Fruit fly (Drosophila melanogaster) whole organism, prepupa: ENCODE data around the gene Acbp3.
A peak's percentile ranks its signal among the peaks of the same experiment; 100 is the strongest.

Source experiments
- CG10631 ChIP-seq: fragments of 200-800 bp; sonication (Bioruptor generic); optimal IDR thresholded peaks from 2 replicates; lab custom pipeline; 2016; ENCODE audit warnings: missing biosample characterization, missing genetic modification characterization
- CG10669 ChIP-seq: fragments of 200-800 bp; sonication (Bioruptor generic); optimal IDR thresholded peaks from 3 replicates; lab custom pipeline; 2018; ENCODE audit warnings: missing biosample characterization, mild to moderate bottlenecking, missing genetic modification characterization, moderate library complexity
- CG11294 ChIP-seq: fragments of 200-800 bp; sonication (Bioruptor generic); IDR thresholded peaks from 2 replicates; pipeline ENCODE4 v1.3.6; 2022; ENCODE audit warnings: missing biosample characterization, missing genetic modification characterization
- CG11762 ChIP-seq: fragments of 200-800 bp; sonication (Bioruptor generic); optimal IDR thresholded peaks from 3 replicates; lab custom pipeline; 2016; ENCODE audit warnings: missing biosample characterization, missing genetic modification characterization; ENCODE audit not compliant: insufficient read depth
- CG11902 ChIP-seq: fragments of 200-800 bp; sonication (Bioruptor generic); optimal IDR thresholded peaks from 3 replicates; lab custom pipeline; 2016; ENCODE audit warnings: missing biosample characterization, missing genetic modification characterization
- CG15336 ChIP-seq: fragments of 200-800 bp; sonication (Bioruptor generic); IDR thresholded peaks from 2 replicates; pipeline ENCODE4 v1.3.6; 2022; ENCODE audit warnings: missing biosample characterization, missing genetic modification characterization
- CG1621 ChIP-seq: fragments of 200-800 bp; sonication (Bioruptor generic); optimal IDR thresholded peaks from 3 replicates; lab custom pipeline; 2018; ENCODE audit warnings: missing biosample characterization, mild to moderate bottlenecking, missing genetic modification characterization
- CG16779 ChIP-seq: fragments of 200-800 bp; sonication (Bioruptor generic); optimal IDR thresholded peaks from 3 replicates; lab custom pipeline; 2017; ENCODE audit warnings: missing biosample characterization, mild to moderate bottlenecking, missing genetic modification characterization
- CG3032 ChIP-seq: fragments of 200-800 bp; optimal IDR thresholded peaks from 2 replicates; lab custom pipeline; 2019; ENCODE audit warnings: missing biosample characterization, mild to moderate bottlenecking, missing genetic modification characterization, moderate library complexity
- CG31627 ChIP-seq: fragments of 200-800 bp; sonication (Bioruptor generic); optimal IDR thresholded peaks from 3 replicates; lab custom pipeline; 2016; ENCODE audit warnings: missing biosample characterization, missing genetic modification characterization
- CG32006 ChIP-seq: fragments of 200-800 bp; sonication (Bioruptor generic); optimal IDR thresholded peaks from 3 replicates; lab custom pipeline; 2017; ENCODE audit warnings: missing biosample characterization, mild to moderate bottlenecking, missing genetic modification characterization
- CG34406 ChIP-seq: fragments of 200-800 bp; sonication (Bioruptor generic); optimal IDR thresholded peaks from 3 replicates; lab custom pipeline; 2016; ENCODE audit warnings: missing biosample characterization, missing genetic modification characterization
- CG3919 ChIP-seq: fragments of 200-800 bp; sonication (Bioruptor generic); optimal IDR thresholded peaks from 3 replicates; lab custom pipeline; 2016; ENCODE audit warnings: missing biosample characterization, missing genetic modification characterization
- CG4318 ChIP-seq: fragments of 200-800 bp; sonication (Bioruptor generic); optimal IDR thresholded peaks from 3 replicates; lab custom pipeline; 2017; ENCODE audit warnings: missing biosample characterization, mild to moderate bottlenecking, missing genetic modification characterization
- CG6163 ChIP-seq: fragments of 200-800 bp; sonication (Bioruptor generic); IDR thresholded peaks from 3 replicates; pipeline ENCODE4 v1.3.6; 2022; ENCODE audit warnings: missing biosample characterization, missing genetic modification characterization
- CG6276 ChIP-seq: fragments of 200-800 bp; sonication (Bioruptor generic); optimal IDR thresholded peaks from 2 replicates; lab custom pipeline; 2017; ENCODE audit warnings: missing biosample characterization, mild to moderate bottlenecking, missing genetic modification characterization
- CG6792 ChIP-seq: fragments of 200-800 bp; sonication (Bioruptor generic); optimal IDR thresholded peaks from 3 replicates; lab custom pipeline; 2016; ENCODE audit warnings: missing biosample characterization, missing genetic modification characterization
- CG6808 ChIP-seq: fragments of 200-800 bp; sonication (Bioruptor generic); optimal IDR thresholded peaks from 3 replicates; lab custom pipeline; 2017; ENCODE audit warnings: missing biosample characterization, missing genetic modification characterization, mild to moderate bottlenecking, moderate library complexity, missing genetic modification reagents
- CG6854 ChIP-seq: fragments of 200-800 bp; sonication (Bioruptor generic); optimal IDR thresholded peaks from 2 replicates; lab custom pipeline; 2017; ENCODE audit warnings: missing biosample characterization, mild to moderate bottlenecking, missing genetic modification characterization
- CG8119 ChIP-seq: fragments of 200-800 bp; sonication (Bioruptor generic); IDR thresholded peaks from 3 replicates; pipeline ENCODE4 v1.3.6; 2022; ENCODE audit warnings: missing biosample characterization, missing genetic modification characterization
- CG8319 ChIP-seq: fragments of 200-800 bp; sonication (Bioruptor generic); optimal IDR thresholded peaks from 3 replicates; lab custom pipeline; 2016; ENCODE audit warnings: missing biosample characterization, missing genetic modification characterization
- Eip78C ChIP-seq: fragments of 200-800 bp; sonication (Bioruptor generic); peaks from one replicate; lab custom pipeline; 2016; ENCODE audit warnings: missing biosample characterization, missing genetic modification characterization
- Eip93F ChIP-seq: fragments of 200-800 bp; sonication (Bioruptor generic); optimal IDR thresholded peaks from 2 replicates; lab custom pipeline; 2016; ENCODE audit warnings: missing biosample characterization, mild to moderate bottlenecking, missing genetic modification characterization
- Gug ChIP-seq: fragments of 200-800 bp; sonication (Bioruptor generic); IDR thresholded peaks from 2 replicates; pipeline ENCODE4 v1.3.6; 2022; ENCODE audit warnings: missing biosample characterization, missing genetic modification characterization
- Hr38 ChIP-seq: sonication (Bioruptor generic); optimal IDR thresholded peaks from 2 replicates; lab custom pipeline; 2016; ENCODE audit warnings: missing biosample characterization, missing genetic modification characterization
- Hr39 ChIP-seq: fragments of 200-800 bp; sonication (Bioruptor generic); optimal IDR thresholded peaks from 2 replicates; lab custom pipeline; 2016; ENCODE audit warnings: missing biosample characterization, missing genetic modification characterization
- Hr4 ChIP-seq: fragments of 200-800 bp; sonication (Bioruptor generic); optimal IDR thresholded peaks from 3 replicates; lab custom pipeline; 2016; ENCODE audit warnings: missing biosample characterization, missing genetic modification characterization
- Lpt ChIP-seq: fragments of 200-800 bp; sonication (Bioruptor generic); optimal IDR thresholded peaks from 3 replicates; lab custom pipeline; 2016; ENCODE audit warnings: missing biosample characterization, missing genetic modification characterization
- Met ChIP-seq: fragments of 200-800 bp; sonication (Bioruptor generic); optimal IDR thresholded peaks from 3 replicates; lab custom pipeline; 2016; ENCODE audit warnings: missing biosample characterization, missing genetic modification characterization
- Smox ChIP-seq: fragments of 200-800 bp; sonication (Bioruptor generic); optimal IDR thresholded peaks from 3 replicates; lab custom pipeline; 2016; ENCODE audit warnings: missing biosample characterization, missing genetic modification characterization
- Sox102F ChIP-seq: fragments of 200-800 bp; sonication (Bioruptor generic); optimal IDR thresholded peaks from 2 replicates; lab custom pipeline; 2016; ENCODE audit warnings: missing biosample characterization, mild to moderate bottlenecking, missing genetic modification characterization
- Sox14 ChIP-seq: fragments of 200-800 bp; sonication (Bioruptor generic); optimal IDR thresholded peaks from 3 replicates; lab custom pipeline; 2016; ENCODE audit warnings: missing biosample characterization, missing genetic modification characterization
- Sox15 ChIP-seq: fragments of 200-800 bp; sonication (Bioruptor generic); optimal IDR thresholded peaks from 3 replicates; lab custom pipeline; 2016; ENCODE audit warnings: missing biosample characterization, missing genetic modification characterization
- acj6 ChIP-seq: fragments of 200-800 bp; sonication (Bioruptor generic); optimal IDR thresholded peaks from 3 replicates; lab custom pipeline; 2016; ENCODE audit warnings: missing biosample characterization, missing genetic modification characterization
- cyc ChIP-seq: fragments of 200-800 bp; sonication (Bioruptor generic); optimal IDR thresholded peaks from 3 replicates; lab custom pipeline; 2016; ENCODE audit warnings: missing biosample characterization, missing genetic modification characterization
- dsx ChIP-seq: fragments of 200-800 bp; optimal IDR thresholded peaks from 3 replicates; lab custom pipeline; 2019; ENCODE audit warnings: missing biosample characterization, mild to moderate bottlenecking, missing genetic modification characterization, moderate library complexity; ENCODE audit not compliant: poor library complexity, severe bottlenecking
- eg ChIP-seq: fragments of 200-800 bp; sonication (Bioruptor generic); IDR thresholded peaks from 3 replicates; pipeline ENCODE4 v1.3.6; 2022; ENCODE audit warnings: missing biosample characterization, missing genetic modification characterization
- esn ChIP-seq: fragments of 200-800 bp; sonication (Bioruptor generic); optimal IDR thresholded peaks from 2 replicates; lab custom pipeline; 2016; ENCODE audit warnings: missing biosample characterization, mild to moderate bottlenecking, missing genetic modification characterization, moderate library complexity
- lz ChIP-seq: fragments of 200-800 bp; sonication (Bioruptor generic); optimal IDR thresholded peaks from 3 replicates; lab custom pipeline; 2016; ENCODE audit warnings: missing biosample characterization, missing genetic modification characterization
- net ChIP-seq: fragments of 200-800 bp; sonication (Bioruptor generic); optimal IDR thresholded peaks from 3 replicates; lab custom pipeline; 2016; ENCODE audit warnings: missing biosample characterization, missing genetic modification characterization
- pdm3 ChIP-seq: fragments of 200-800 bp; sonication (Bioruptor generic); optimal IDR thresholded peaks from 3 replicates; lab custom pipeline; 2016; ENCODE audit warnings: missing biosample characterization, missing genetic modification characterization
- salr ChIP-seq, 2 experiments: fragments of 200-800 bp; sonication (Bioruptor generic); optimal IDR thresholded peaks; 3 replicates each; lab custom pipeline; 2016 to 2018; ENCODE audit warnings: missing biosample characterization in 2 of 2, missing genetic modification characterization in 2 of 2, mild to moderate bottlenecking in 1 of 2
- ss ChIP-seq, 2 experiments: fragments of 200-800 bp; sonication (Bioruptor generic); optimal IDR thresholded peaks; 2 replicates in 1 of 2; 3 replicates in 1 of 2; lab custom pipeline; 2017 to 2018; ENCODE audit warnings: mild to moderate bottlenecking in 2 of 2, missing biosample characterization in 2 of 2, missing genetic modification characterization in 2 of 2, moderate library complexity in 1 of 2
- topi ChIP-seq: fragments of 200-800 bp; sonication (Bioruptor generic); optimal IDR thresholded peaks from 3 replicates; lab custom pipeline; 2016; ENCODE audit warnings: missing biosample characterization, missing genetic modification characterization

Acbp3 gene

DNA sequence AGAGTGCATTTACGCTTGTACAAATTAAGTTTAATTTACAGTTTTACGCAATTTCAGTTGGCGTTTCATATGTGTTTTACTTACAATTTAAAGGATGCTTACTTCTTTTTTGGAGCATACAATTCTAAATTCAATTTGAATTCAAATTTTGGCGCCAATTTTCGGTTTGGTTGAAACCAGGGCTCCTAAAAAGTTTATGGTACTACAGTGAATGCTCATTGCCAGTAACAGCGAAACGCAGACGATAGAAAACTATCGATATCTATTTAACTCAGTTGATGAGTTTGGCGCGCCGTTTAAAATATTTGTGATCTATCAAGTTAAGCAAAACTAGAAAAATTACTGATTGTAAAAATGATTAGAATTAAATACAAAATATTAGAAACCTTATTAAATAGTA is 36.7 kb upstream of the Acbp3 start:
- no peak for TF ChIP-seq CG6163 (GFP tag; lab: Robert Waterston, UW)
- no peak for TF ChIP-seq CG1621 (tag; lab: Kevin White, UChicago)
- no peak for TF ChIP-seq CG8119
- TF ChIP-seq topi (GFP tag; lab: Kevin White, UChicago) = no peak
- TF ChIP-seq Sox102F = no peak
- no peak for TF ChIP-seq CG8319 (GFP tag; lab: Kevin White, UChicago)
- no peak for TF ChIP-seq CG4318 (GFP tag; lab: Kevin White, UChicago)
- TF ChIP-seq cyc (GFP tag; lab: Kevin White, UChicago) = no peak
- no peak for TF ChIP-seq CG31627 (GFP tag; lab: Kevin White, UChicago)
- TF ChIP-seq Smox (GFP tag; lab: Kevin White, UChicago) = no peak
- no peak for TF ChIP-seq Eip93F (GFP tag; lab: Kevin White, UChicago)
- no peak for TF ChIP-seq CG6276
- TF ChIP-seq CG10631 (GFP tag; lab: Kevin White, UChicago) = no peak
- no peak for TF ChIP-seq CG6792
- TF ChIP-seq dsx = no peak
- no peak for TF ChIP-seq Lpt
- TF ChIP-seq lz (GFP tag; lab: Kevin White, UChicago) = no peak
- TF ChIP-seq Sox15 (GFP tag; lab: Kevin White, UChicago) = no peak
- no peak for TF ChIP-seq CG3032
- TF ChIP-seq Sox14 = no peak

DNA sequence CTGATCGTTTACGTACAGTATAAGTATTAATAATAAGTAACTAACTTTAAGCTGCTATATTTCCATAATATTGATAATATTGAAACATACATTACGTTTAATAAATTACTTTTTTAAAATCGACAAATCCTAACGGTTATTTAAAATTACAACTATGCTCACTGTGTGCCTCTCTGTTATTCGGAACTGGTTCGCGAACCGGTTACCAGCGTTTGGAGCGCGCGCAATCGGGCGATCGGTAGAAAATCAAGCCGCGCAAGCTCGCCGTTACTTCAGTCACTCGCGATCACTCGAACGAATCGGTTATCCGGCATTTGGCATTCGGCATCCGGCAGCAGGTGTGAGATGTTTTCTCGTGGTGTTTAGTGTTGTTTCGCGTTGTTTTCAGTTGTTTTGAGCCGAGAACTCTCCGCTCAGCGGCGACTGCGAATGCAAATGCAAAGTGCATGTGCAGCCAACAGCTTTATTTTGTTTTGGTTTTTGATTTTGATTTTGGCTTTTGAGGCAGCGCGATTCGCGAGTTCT is 36.1 kb upstream of the Acbp3 start, which contains the start of gene form3:
form3 (plus strand) TSS at position 271 of the 525 bp plus-strand sequence.
- TF ChIP-seq CG1621 (tag; lab: Kevin White, UChicago) (peak; percentile 86), dsx (peak; percentile 6), Sox14 (no peak), CG6854 (peak; percentile 38), CG6163 (GFP tag; lab: Robert Waterston, UW) (peak; percentile 39; the same call in 1 of the 3 replicates), Eip78C (GFP tag; lab: Kevin White, UChicago) (peak; percentile 29), cyc (GFP tag; lab: Kevin White, UChicago) (no peak)

DNA sequence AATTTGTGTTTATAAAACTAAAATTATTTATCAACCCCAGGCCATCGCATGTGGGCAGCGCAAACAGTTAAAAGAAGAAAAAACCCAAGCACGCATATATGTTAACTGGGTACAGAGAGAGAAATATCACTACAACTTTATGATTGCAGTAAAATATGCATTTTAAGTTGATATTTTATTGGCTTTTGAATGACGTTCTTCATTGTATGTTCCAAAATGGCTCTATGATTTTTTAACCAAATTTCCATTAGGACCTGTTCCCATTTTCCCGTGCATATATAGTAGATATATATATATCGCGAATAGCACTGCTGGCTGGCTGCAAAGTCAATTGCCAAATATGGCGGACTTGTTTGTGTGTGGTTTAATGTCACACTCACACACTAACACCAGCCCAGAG is 34.1 kb upstream of the Acbp3 start:
- TF ChIP-seq CG15336 (GFP tag; lab: Robert Waterston, UW) = peak; percentile 67
- no peak for TF ChIP-seq CG11902 (GFP tag; lab: Kevin White, UChicago)
- TF ChIP-seq CG11294 = peak; percentile 27; the same call in 1 of the 2 replicates
- peak; percentile 56; the same call in 2 of the 3 replicates for TF ChIP-seq CG6163 (GFP tag; lab: Robert Waterston, UW)
- TF ChIP-seq CG10669 = no peak
- TF ChIP-seq Gug (GFP tag; lab: Robert Waterston, UW) = peak; percentile 37; the same call in 1 of the 2 replicates
- TF ChIP-seq Met (GFP tag; lab: Kevin White, UChicago) = peak; percentile 3
- peak; percentile 10 for TF ChIP-seq acj6 (GFP tag; lab: Kevin White, UChicago)
- no peak for TF ChIP-seq ss (GFP tag; optimal IDR thresholded peaks at IDR 0.05; lab: Kevin White, UChicago)
- TF ChIP-seq CG11762 (GFP tag; lab: Kevin White, UChicago) = no peak
- no peak for TF ChIP-seq CG10631 (GFP tag; lab: Kevin White, UChicago)
- peak; percentile 61 for TF ChIP-seq Hr4 (GFP tag; lab: Kevin White, UChicago)
- TF ChIP-seq Sox102F = no peak
- peak; percentile 46; the same call in 2 of the 3 replicates for TF ChIP-seq CG8119
- peak; percentile 63 for TF ChIP-seq Eip78C (GFP tag; lab: Kevin White, UChicago)
- no peak for TF ChIP-seq CG16779 (tag; lab: Kevin White, UChicago)
- TF ChIP-seq eg = peak; percentile 77
- TF ChIP-seq Lpt = peak; percentile 40
- TF ChIP-seq Hr39 (GFP tag; lab: Kevin White, UChicago) = peak; percentile 25
- peak; percentile 33 for TF ChIP-seq CG6276
- TF ChIP-seq salr (GFP tag; optimal IDR thresholded peaks at IDR 0.05; lab: Kevin White, UChicago) = peak in 1 of 2 experiments; percentile 8
- no peak for TF ChIP-seq CG6808 (GFP tag; lab: Kevin White, UChicago)
- TF ChIP-seq esn (GFP tag; lab: Kevin White, UChicago) = no peak
- TF ChIP-seq CG4318 (GFP tag; lab: Kevin White, UChicago) = peak; percentile 2
- TF ChIP-seq CG34406 = no peak
- TF ChIP-seq CG3919 (GFP tag; lab: Kevin White, UChicago) = peak; percentile 27
- TF ChIP-seq Hr38 (GFP tag; lab: Kevin White, UChicago) = no peak
- peak; percentile 1 for TF ChIP-seq net
- peak; percentile 18 for TF ChIP-seq pdm3 (GFP tag; lab: Kevin White, UChicago)
- TF ChIP-seq CG32006 = peak; percentile 48
- TF ChIP-seq, all 60 proteins: peak for 19
